Worm (Caenorhabditis elegans): ENCODE measurements around the gene lin-23.

Gene lin-23

ce11 chrII:6335358-6335757 is 35.7 kb upstream of the lin-23 start, which contains the start of gene C32D5.14 (continued):
- TF ChIP-seq ceh-90 (tag; optimal IDR thresholded peaks at IDR 0.05) = no peak
- no peak for TF ChIP-seq elt-3 (tag; optimal IDR thresholded peaks at IDR 0.05)
- no peak for TF ChIP-seq ceh-88 (GFP tag; IDR thresholded peaks at IDR 0.05)
- no peak for TF ChIP-seq C16A3.4 (tag; optimal IDR thresholded peaks at IDR 0.05)
- TF ChIP-seq nhr-237 (tag; optimal IDR thresholded peaks at IDR 0.05) = no peak
- TF ChIP-seq snu-23 (GFP tag; optimal IDR thresholded peaks at IDR 0.05) = no peak
- TF ChIP-seq nhr-76 (tag; optimal IDR thresholded peaks at IDR 0.05) = no peak
- TF ChIP-seq nhr-84 (tag; optimal IDR thresholded peaks at IDR 0.05) = no peak
- TF ChIP-seq snpc-4 (tag; optimal IDR thresholded peaks at IDR 0.05) = no peak

- peak; percentile 57 for TF ChIP-seq elt-2 (tag; optimal IDR thresholded peaks at IDR 0.05)
- peak in 1 of 2 experiments; percentile 6 for TF ChIP-seq lin-35 (GFP tag; optimal IDR thresholded peaks at IDR 0.05)
- TF ChIP-seq ets-5 (GFP tag; IDR thresholded peaks at IDR 0.05) = no peak
- no peak for TF ChIP-seq sox-4 (tag; optimal IDR thresholded peaks at IDR 0.05)
These were observed 31.6 kb upstream of the lin-23 start for ce11 chrII:6339511-6339910.

ce11 chrII:6339948-6340347 is 31.2 kb upstream of the lin-23 start, which contains the start of gene C32D5.7:
TSS of gene C32D5.7 (minus strand) at chrII:6340048.
- TF ChIP-seq tbx-2 (tag; optimal IDR thresholded peaks at IDR 0.05) = no peak
- no peak for TF ChIP-seq vab-15 (tag; optimal IDR thresholded peaks at IDR 0.05)

DNA sequence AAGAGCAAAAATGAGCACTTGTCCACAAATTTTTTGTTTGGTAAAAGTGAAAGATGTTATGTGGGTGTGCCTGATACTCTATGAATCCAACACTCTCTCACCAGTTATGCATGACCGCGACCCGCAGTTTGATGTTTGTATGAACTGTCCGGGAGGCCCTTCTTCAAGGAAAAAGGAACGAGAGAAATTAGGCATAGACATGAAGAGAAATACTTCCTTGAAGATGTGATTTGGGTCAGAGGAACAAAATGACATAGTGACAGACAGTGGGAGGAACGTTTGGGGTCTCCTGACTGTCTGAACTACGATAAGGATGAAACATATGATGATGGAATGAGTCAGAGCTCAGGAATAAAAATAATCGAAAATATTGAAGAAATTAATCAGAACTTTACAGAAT is 30.0 kb upstream of the lin-23 start:
- peak; percentile 79 for TF ChIP-seq blmp-1 (tag; optimal IDR thresholded peaks at IDR 0.05)
- peak; percentile 18 for TF ChIP-seq lin-14 (GFP tag; optimal IDR thresholded peaks at IDR 0.05)
- TF ChIP-seq sox-4 (tag; optimal IDR thresholded peaks at IDR 0.05) = no peak
- peak; percentile 14 for TF ChIP-seq nhr-85 (tag)
- no peak for TF ChIP-seq mef-2 (tag; optimal IDR thresholded peaks at IDR 0.05)

DNA sequence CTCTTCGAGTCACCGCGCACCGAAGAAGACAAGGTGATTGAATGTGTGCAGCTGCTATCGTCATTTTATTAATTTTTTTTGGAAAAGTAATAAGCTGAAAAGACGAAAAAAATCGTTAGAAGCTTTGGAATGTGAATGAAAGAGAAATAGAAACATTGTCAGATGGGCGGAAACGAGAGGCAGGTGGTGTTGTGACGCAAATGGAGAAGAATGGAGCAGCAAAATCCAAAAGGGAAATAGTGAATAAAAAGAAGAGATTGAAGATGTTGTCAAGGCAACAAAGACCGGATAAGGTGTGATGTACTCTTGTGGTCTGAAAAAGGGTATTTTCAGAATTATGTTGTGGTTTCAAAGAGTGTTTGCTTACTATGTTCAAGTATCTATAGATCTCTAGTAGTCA is 28.6 kb upstream of the lin-23 start:
- TF ChIP-seq C04F5.9 (tag; optimal IDR thresholded peaks at IDR 0.05) (no peak), hpl-2 (GFP tag; optimal IDR thresholded peaks at IDR 0.05) (no peak), isw-1 (GFP tag; IDR thresholded peaks at IDR 0.05) (no peak), dsc-1 (tag; optimal IDR thresholded peaks at IDR 0.05) (peak; percentile 74), nhr-12 (tag; optimal IDR thresholded peaks at IDR 0.05) (no peak), snu-23 (GFP tag; optimal IDR thresholded peaks at IDR 0.05) (peak; percentile 4), ztf-11 (tag; optimal IDR thresholded peaks at IDR 0.05) (no peak), efl-1 (optimal IDR thresholded peaks at IDR 0.05) (no peak), efl-1 (GFP tag; optimal IDR thresholded peaks at IDR 0.05 in 1 of 2) (no peak), fkh-4 (tag; optimal IDR thresholded peaks at IDR 0.05; ENCODE audit: borderline replicate concordance) (no peak), ceh-82 (tag; optimal IDR thresholded peaks at IDR 0.05) (no peak), nhr-28 (tag; optimal IDR thresholded peaks at IDR 0.05) (no peak), hlh-17 (GFP tag; optimal IDR thresholded peaks at IDR 0.05; ENCODE audit: borderline replicate concordance) (no peak), xbp-1 (tag; optimal IDR thresholded peaks at IDR 0.05) (no peak), mdl-1 (tag; optimal IDR thresholded peaks at IDR 0.05) (no peak), lir-3 (tag; optimal IDR thresholded peaks at IDR 0.05; ENCODE audit: poor library complexity) (no peak), nhr-237 (tag; optimal IDR thresholded peaks at IDR 0.05) (no peak), blmp-1 (tag; optimal IDR thresholded peaks at IDR 0.05) (no peak), elt-2 (tag; optimal IDR thresholded peaks at IDR 0.05) (no peak), aha-1 (tag; optimal IDR thresholded peaks at IDR 0.05) (no peak), Y116A8C.19 (tag; optimal IDR thresholded peaks at IDR 0.05; ENCODE audit: borderline replicate concordance) (no peak), elt-3 (tag; optimal IDR thresholded peaks at IDR 0.05) (no peak), snpc-4 (tag; optimal IDR thresholded peaks at IDR 0.05) (no peak), pag-3 (tag; optimal IDR thresholded peaks at IDR 0.05; ENCODE audit: borderline replicate concordance, insufficient read depth) (no peak), lin-35 (GFP tag; optimal IDR thresholded peaks at IDR 0.05) (no peak), nhr-47 (tag; optimal IDR thresholded peaks at IDR 0.05) (peak; percentile 36), dpl-1 (GFP tag; optimal IDR thresholded peaks at IDR 0.05) (no peak), fkh-8 (tag; optimal IDR thresholded peaks at IDR 0.05) (peak; percentile 96), nhr-11 (tag; optimal IDR thresholded peaks at IDR 0.05) (no peak), sox-4 (tag; optimal IDR thresholded peaks at IDR 0.05) (no peak), nhr-84 (tag; optimal IDR thresholded peaks at IDR 0.05) (no peak), nhr-20 (tag; optimal IDR thresholded peaks at IDR 0.05) (peak; percentile 9), zip-4 (GFP tag; optimal IDR thresholded peaks at IDR 0.05) (no peak), jun-1 (tag; optimal IDR thresholded peaks at IDR 0.05) (no peak), ces-1 (GFP tag; optimal IDR thresholded peaks at IDR 0.05) (no peak)
